Fruit fly (Drosophila melanogaster) whole organism, prepupa: ENCODE results near the gene Vajk2.

ENCODE experiments used
- CG3032 ChIP-seq: fragments of 200-800 bp; optimal IDR thresholded peaks from 2 replicates; lab custom pipeline; 2019; ENCODE audit warnings: missing biosample characterization, mild to moderate bottlenecking, missing genetic modification characterization, moderate library complexity
- CG3919 ChIP-seq: fragments of 200-800 bp; sonication (Bioruptor generic); optimal IDR thresholded peaks from 3 replicates; lab custom pipeline; 2016; ENCODE audit warnings: missing biosample characterization, missing genetic modification characterization
- CG4318 ChIP-seq: fragments of 200-800 bp; sonication (Bioruptor generic); optimal IDR thresholded peaks from 3 replicates; lab custom pipeline; 2017; ENCODE audit warnings: missing biosample characterization, mild to moderate bottlenecking, missing genetic modification characterization
- CG6163 ChIP-seq: fragments of 200-800 bp; sonication (Bioruptor generic); IDR thresholded peaks from 3 replicates; pipeline ENCODE4 v1.3.6; 2022; ENCODE audit warnings: missing biosample characterization, missing genetic modification characterization
- CG7368 ChIP-seq: fragments of 200-800 bp; sonication (Bioruptor generic); optimal IDR thresholded peaks from 3 replicates; lab custom pipeline; 2016; ENCODE audit warnings: missing biosample characterization, missing genetic modification characterization
- CG8119 ChIP-seq: fragments of 200-800 bp; sonication (Bioruptor generic); IDR thresholded peaks from 3 replicates; pipeline ENCODE4 v1.3.6; 2022; ENCODE audit warnings: missing biosample characterization, missing genetic modification characterization
- Hr39 ChIP-seq: fragments of 200-800 bp; sonication (Bioruptor generic); optimal IDR thresholded peaks from 2 replicates; lab custom pipeline; 2016; ENCODE audit warnings: missing biosample characterization, missing genetic modification characterization
- Hr4 ChIP-seq: fragments of 200-800 bp; sonication (Bioruptor generic); optimal IDR thresholded peaks from 3 replicates; lab custom pipeline; 2016; ENCODE audit warnings: missing biosample characterization, missing genetic modification characterization
- Met ChIP-seq: fragments of 200-800 bp; sonication (Bioruptor generic); optimal IDR thresholded peaks from 3 replicates; lab custom pipeline; 2016; ENCODE audit warnings: missing biosample characterization, missing genetic modification characterization
- Sox102F ChIP-seq: fragments of 200-800 bp; sonication (Bioruptor generic); optimal IDR thresholded peaks from 2 replicates; lab custom pipeline; 2016; ENCODE audit warnings: missing biosample characterization, mild to moderate bottlenecking, missing genetic modification characterization
- dac ChIP-seq: fragments of 200-800 bp; sonication (Bioruptor generic); optimal IDR thresholded peaks from 2 replicates; lab custom pipeline; 2017; ENCODE audit warnings: missing biosample characterization, mild to moderate bottlenecking, missing genetic modification characterization
- esn ChIP-seq: fragments of 200-800 bp; sonication (Bioruptor generic); optimal IDR thresholded peaks from 2 replicates; lab custom pipeline; 2016; ENCODE audit warnings: missing biosample characterization, mild to moderate bottlenecking, missing genetic modification characterization, moderate library complexity
- net ChIP-seq: fragments of 200-800 bp; sonication (Bioruptor generic); optimal IDR thresholded peaks from 3 replicates; lab custom pipeline; 2016; ENCODE audit warnings: missing biosample characterization, missing genetic modification characterization
- topi ChIP-seq: fragments of 200-800 bp; sonication (Bioruptor generic); optimal IDR thresholded peaks from 3 replicates; lab custom pipeline; 2016; ENCODE audit warnings: missing biosample characterization, missing genetic modification characterization

- TF ChIP-seq esn (no peak), CG4318 (GFP tag; lab: Kevin White, UChicago) (no peak), dac (no peak), Sox102F (no peak), CG7368 (no peak), Hr39 (GFP tag; lab: Kevin White, UChicago) (no peak), CG3032 (tag; lab: Kevin White, UChicago) (no peak), Hr4 (GFP tag; lab: Kevin White, UChicago) (no peak), CG3919 (GFP tag; lab: Kevin White, UChicago) (no peak), CG6163 (no peak), Met (GFP tag; lab: Kevin White, UChicago) (no peak), CG8119 (GFP tag; lab: Robert Waterston, UW) (no peak), topi (no peak), net (GFP tag; lab: Kevin White, UChicago) (no peak)
Measured at dm6 chr2L:13966732-13967316, 32.3 kb upstream of the Vajk2 start, which contains the start of gene NimB2.
